Fruit fly (Drosophila melanogaster) whole organism, embryonic: ENCODE results near the gene Fcp3C.

Experiments
- B-H2 ChIP-seq: fragments of 200-800 bp; sonication (Bioruptor generic); optimal IDR thresholded peaks from 2 replicates; lab custom pipeline; 2018; ENCODE audit warnings: missing biosample characterization, mild to moderate bottlenecking, missing genetic modification characterization
- CG10267 ChIP-seq: fragments of 200-800 bp; sonication (Bioruptor generic); optimal IDR thresholded peaks from 2 replicates; lab custom pipeline; 2018; ENCODE audit warnings: missing biosample characterization, mild to moderate bottlenecking, missing genetic modification characterization, moderate library complexity
- CG1602 ChIP-seq: fragments of 200-800 bp; sonication (Bioruptor generic); optimal IDR thresholded peaks from 3 replicates; lab custom pipeline; 2016; ENCODE audit warnings: missing biosample characterization, missing genetic modification characterization
- CG17186 ChIP-seq: fragments of 200-800 bp; sonication (Bioruptor generic); optimal IDR thresholded peaks from 3 replicates; lab custom pipeline; 2017; ENCODE audit warnings: missing biosample characterization, missing genetic modification reagents, missing genetic modification characterization
- CG17328 ChIP-seq: fragments of 200-800 bp; sonication (Bioruptor generic); IDR thresholded peaks from 2 replicates; pipeline ENCODE4 v1.3.6; 2022; ENCODE audit warnings: missing biosample characterization, missing genetic modification characterization
- CG18764 ChIP-seq: fragments of 200-800 bp; sonication (Bioruptor generic); optimal IDR thresholded peaks from 3 replicates; lab custom pipeline; 2016; ENCODE audit warnings: missing biosample characterization, missing genetic modification characterization
- CG30431 ChIP-seq: fragments of 200-800 bp; sonication (Bioruptor generic); optimal IDR thresholded peaks from 2 replicates; lab custom pipeline; 2017; ENCODE audit warnings: missing biosample characterization, missing genetic modification characterization
- CG3065 ChIP-seq: fragments of 200-800 bp; sonication (Bioruptor generic); optimal IDR thresholded peaks from 2 replicates; lab custom pipeline; 2016; ENCODE audit warnings: missing biosample characterization, missing genetic modification characterization
- CG33557 ChIP-seq: fragments of 200-800 bp; sonication (Bioruptor generic); optimal IDR thresholded peaks from 2 replicates; lab custom pipeline; 2019; ENCODE audit warnings: missing biosample characterization, mild to moderate bottlenecking, missing genetic modification characterization, moderate library complexity
- CG4404 ChIP-seq: fragments of 200-800 bp; sonication (Bioruptor generic); IDR thresholded peaks from 2 replicates; pipeline ENCODE4 v1.3.6; 2022; ENCODE audit warnings: missing biosample characterization, missing genetic modification characterization
- CG4424 ChIP-seq: fragments of 200-800 bp; sonication (Bioruptor generic); optimal IDR thresholded peaks from 3 replicates; lab custom pipeline; 2016; ENCODE audit warnings: missing biosample characterization, missing genetic modification characterization
- CG7372 ChIP-seq: fragments of 200-800 bp; sonication (Bioruptor generic); IDR thresholded peaks from 2 replicates; pipeline ENCODE4 v1.3.6; 2022; ENCODE audit warnings: missing biosample characterization, missing genetic modification characterization
- CG7556 ChIP-seq: fragments of 200-800 bp; sonication (Bioruptor generic); optimal IDR thresholded peaks from 2 replicates; lab custom pipeline; 2017; ENCODE audit warnings: missing biosample characterization, mild to moderate bottlenecking, missing genetic modification characterization
- CG8281 ChIP-seq: fragments of 200-800 bp; sonication (Bioruptor generic); optimal IDR thresholded peaks from 2 replicates; lab custom pipeline; 2018; ENCODE audit warnings: missing biosample characterization, mild to moderate bottlenecking, missing genetic modification characterization, moderate library complexity
- CTCF ChIP-seq: fragments of 200-800 bp; sonication (Bioruptor generic); optimal IDR thresholded peaks from 2 replicates; lab custom pipeline; 2017; ENCODE audit warnings: missing biosample characterization, mild to moderate bottlenecking, missing genetic modification characterization, moderate library complexity
- CkIIα-i1 ChIP-seq: fragments of 200-800 bp; sonication (Bioruptor generic); IDR thresholded peaks from 2 replicates; pipeline ENCODE4 v1.3.6; 2022; ENCODE audit warnings: missing biosample characterization, missing genetic modification characterization
- D ChIP-seq, 2 experiments: fragments of 200-800 bp in 1 of 2; fragments of >200 bp in 1 of 2; sonication (Bioruptor generic) in 1 of 2; optimal IDR thresholded peaks; 2 replicates in 1 of 2; 3 replicates in 1 of 2; lab custom pipeline; 2017; ENCODE audit warnings: mild to moderate bottlenecking in 1 of 2, missing biosample characterization in 1 of 2, missing genetic modification characterization in 1 of 2, missing genetic modification reagents in 1 of 2
- Dfd ChIP-seq, 2 experiments: fragments of >200 bp; optimal IDR thresholded peaks; 2 replicates each; lab custom pipeline; 2017; ENCODE audit warnings: missing biosample characterization in 2 of 2, missing genetic modification characterization in 2 of 2
- Doc3 ChIP-seq: fragments of 200-800 bp; sonication (Bioruptor generic); IDR thresholded peaks from 3 replicates; pipeline ENCODE4 v1.3.6; 2022; ENCODE audit warnings: missing biosample characterization, missing genetic modification characterization; ENCODE audit not compliant: partially characterized antibody
- Dref ChIP-seq: fragments of 200-800 bp; sonication (Bioruptor generic); IDR thresholded peaks from 2 replicates; pipeline ENCODE4 v1.3.6; 2022; ENCODE audit warnings: missing biosample characterization, missing genetic modification characterization
- HLH3B ChIP-seq: fragments of 200-800 bp; sonication (Bioruptor generic); IDR thresholded peaks from 2 replicates; pipeline ENCODE4 v1.3.6; 2022; ENCODE audit warnings: missing biosample characterization, missing genetic modification characterization
- HLH54F ChIP-seq: fragments of 200-800 bp; sonication (Bioruptor generic); optimal IDR thresholded peaks from 3 replicates; lab custom pipeline; 2016; ENCODE audit warnings: missing biosample characterization, missing genetic modification characterization
- Nf-YC ChIP-seq: fragments of 200-800 bp; optimal IDR thresholded peaks from 3 replicates; lab custom pipeline; 2019; ENCODE audit warnings: missing biosample characterization, mild to moderate bottlenecking, missing genetic modification characterization, moderate library complexity
- Ravus ChIP-seq: fragments of 200-800 bp; sonication (Bioruptor generic); IDR thresholded peaks from 2 replicates; pipeline ENCODE4 v1.3.6; 2022; ENCODE audit warnings: missing biosample characterization, missing genetic modification characterization
- Scr ChIP-seq: fragments of 200-800 bp; sonication (Bioruptor generic); IDR thresholded peaks from 2 replicates; pipeline ENCODE4 v1.3.6; 2022; ENCODE audit warnings: missing biosample characterization, missing genetic modification characterization; ENCODE audit not compliant: partially characterized antibody
- Side ChIP-seq: fragments of 200-800 bp; sonication (Bioruptor generic); optimal IDR thresholded peaks from 2 replicates; lab custom pipeline; 2016; ENCODE audit warnings: missing biosample characterization, missing genetic modification characterization
- Ssrp ChIP-seq: fragments of 200-800 bp; sonication (Bioruptor generic); optimal IDR thresholded peaks from 2 replicates; lab custom pipeline; 2018; ENCODE audit warnings: missing biosample characterization, mild to moderate bottlenecking, missing genetic modification characterization, moderate library complexity
- ac ChIP-seq: fragments of 200-800 bp; sonication (Bioruptor generic); optimal IDR thresholded peaks from 3 replicates; lab custom pipeline; 2017; ENCODE audit warnings: missing biosample characterization, mild to moderate bottlenecking, missing genetic modification characterization
- ara ChIP-seq: fragments of 200-800 bp; sonication (Bioruptor generic); IDR thresholded peaks from 2 replicates; pipeline ENCODE4 v1.3.6; 2022; ENCODE audit warnings: missing biosample characterization, missing genetic modification characterization
- br ChIP-seq: fragments of >200 bp; optimal IDR thresholded peaks from 2 replicates; lab custom pipeline; 2017
- btn ChIP-seq: fragments of 200-800 bp; sonication (Bioruptor generic); optimal IDR thresholded peaks from 2 replicates; lab custom pipeline; 2016; ENCODE audit warnings: missing biosample characterization, missing genetic modification characterization
- cato ChIP-seq: fragments of 200-800 bp; sonication (Bioruptor generic); optimal IDR thresholded peaks from 2 replicates; lab custom pipeline; 2016; ENCODE audit warnings: missing biosample characterization, missing genetic modification characterization, borderline replicate concordance
- caup ChIP-seq: fragments of 200-800 bp; sonication (Bioruptor generic); optimal IDR thresholded peaks from 3 replicates; lab custom pipeline; 2017; ENCODE audit warnings: missing biosample characterization, mild to moderate bottlenecking, missing genetic modification characterization, moderate library complexity; ENCODE audit not compliant: severe bottlenecking
- chm ChIP-seq: fragments of 200-800 bp; sonication (Bioruptor generic); IDR thresholded peaks from 2 replicates; pipeline ENCODE4 v1.3.6; 2022; ENCODE audit warnings: missing biosample characterization, missing genetic modification characterization
- da ChIP-seq: fragments of 200-800 bp; sonication (Bioruptor generic); optimal IDR thresholded peaks from 2 replicates; lab custom pipeline; 2016; ENCODE audit warnings: missing biosample characterization, missing genetic modification characterization
- dmrt11E ChIP-seq: fragments of 200-800 bp; sonication (Bioruptor generic); optimal IDR thresholded peaks from 3 replicates; lab custom pipeline; 2018; ENCODE audit warnings: missing biosample characterization, mild to moderate bottlenecking, missing genetic modification characterization, moderate library complexity
- fd3F ChIP-seq: fragments of 200-800 bp; sonication (Bioruptor generic); optimal IDR thresholded peaks from 2 replicates; lab custom pipeline; 2018; ENCODE audit warnings: missing biosample characterization, mild to moderate bottlenecking, missing genetic modification characterization, moderate library complexity
- fu2 ChIP-seq: fragments of 200-800 bp; sonication (Bioruptor generic); optimal IDR thresholded peaks from 2 replicates; lab custom pipeline; 2016; ENCODE audit warnings: missing biosample characterization, missing genetic modification characterization
- h ChIP-seq: fragments of >200 bp; optimal IDR thresholded peaks from 2 replicates; lab custom pipeline; 2017
- ham ChIP-seq: fragments of 200-800 bp; sonication (Bioruptor generic); IDR thresholded peaks from 2 replicates; pipeline ENCODE4 v1.3.6; 2022; ENCODE audit warnings: missing biosample characterization, missing genetic modification characterization
- kni ChIP-seq: fragments of 200-800 bp; sonication (Bioruptor generic); optimal IDR thresholded peaks from 3 replicates; lab custom pipeline; 2017; ENCODE audit warnings: mild to moderate bottlenecking, missing biosample characterization, missing genetic modification reagents, missing genetic modification characterization
- lab ChIP-seq: fragments of 200-800 bp; sonication (Bioruptor generic); optimal IDR thresholded peaks from 3 replicates; lab custom pipeline; 2017; ENCODE audit warnings: missing biosample characterization, missing genetic modification characterization, mild to moderate bottlenecking, moderate library complexity, missing genetic modification reagents
- mirr ChIP-seq: fragments of 200-800 bp; sonication (Bioruptor generic); optimal IDR thresholded peaks from 3 replicates; lab custom pipeline; 2018; ENCODE audit warnings: missing biosample characterization, mild to moderate bottlenecking, missing genetic modification characterization
- sc ChIP-seq, 3 experiments: fragments of >200 bp in 2 of 3; fragments of 200-800 bp in 1 of 3; sonication (Bioruptor generic) in 1 of 3; optimal IDR thresholded peaks; 2 replicates in 2 of 3; 3 replicates in 1 of 3; lab custom pipeline; 2017; ENCODE audit warnings: mild to moderate bottlenecking in 1 of 3, missing biosample characterization in 1 of 3, missing genetic modification characterization in 1 of 3, missing genetic modification reagents in 1 of 3
- scrt ChIP-seq: fragments of 200-800 bp; sonication (Bioruptor generic); optimal IDR thresholded peaks from 2 replicates; lab custom pipeline; 2018; ENCODE audit warnings: missing biosample characterization, mild to moderate bottlenecking, missing genetic modification characterization, moderate library complexity
- sens ChIP-seq: fragments of 200-800 bp; sonication (Bioruptor generic); peaks from one replicate; lab custom pipeline; 2016; ENCODE audit warnings: missing biosample characterization, missing genetic modification characterization
- sens-2 ChIP-seq: fragments of 200-800 bp; sonication (Bioruptor generic); IDR thresholded peaks from 2 replicates; pipeline ENCODE4 v1.3.6; 2022; ENCODE audit warnings: missing biosample characterization, missing genetic modification characterization
- so ChIP-seq: fragments of 200-800 bp; sonication (Bioruptor generic); IDR thresholded peaks from 3 replicates; pipeline ENCODE4 v1.3.6; 2022; ENCODE audit warnings: missing biosample characterization, missing genetic modification characterization
- sr ChIP-seq: fragments of 200-800 bp; sonication (Bioruptor generic); IDR thresholded peaks from 3 replicates; pipeline ENCODE4 v1.3.6; 2022; ENCODE audit warnings: missing biosample characterization, missing genetic modification characterization
- stc ChIP-seq: fragments of 200-800 bp; sonication (Bioruptor generic); IDR thresholded peaks from 2 replicates; pipeline ENCODE4 v1.3.6; 2022; ENCODE audit warnings: missing biosample characterization, missing genetic modification characterization
- zen2 ChIP-seq: fragments of 200-800 bp; sonication (Bioruptor generic); IDR thresholded peaks from 3 replicates; pipeline ENCODE4 v1.3.6; 2022; ENCODE audit warnings: missing biosample characterization, missing genetic modification characterization; ENCODE audit not compliant: partially characterized antibody

The Fcp3C gene

dm6 chrX:3188419-3188818 is 14.1 kb upstream of the Fcp3C start (continued):
- no peak for TF ChIP-seq CTCF (GFP tag; lab: Kevin White, UChicago)
- peak; percentile 62 for TF ChIP-seq CG33557 (GFP tag; lab: Kevin White, UChicago)
- no peak for TF ChIP-seq D (optimal IDR thresholded peaks at IDR 0.05; lab: Kevin White, UChicago)
- peak; percentile 43 for TF ChIP-seq D (GFP tag; optimal IDR thresholded peaks at IDR 0.05; lab: Kevin White, UChicago)
- TF ChIP-seq fd3F (GFP tag; lab: Kevin White, UChicago), result peak; percentile 19
- no peak for TF ChIP-seq CG3065
- TF ChIP-seq Side (GFP tag; lab: Kevin White, UChicago), result peak; percentile 52
- TF ChIP-seq Dfd (GFP tag; optimal IDR thresholded peaks at IDR 0.05; lab: Kevin White, UChicago), result no peak
- no peak for TF ChIP-seq dmrt11E (tag; lab: Kevin White, UChicago)
- TF ChIP-seq CG18764 (GFP tag; lab: Kevin White, UChicago), result peak; percentile 39
- TF ChIP-seq Ssrp (tag; lab: Kevin White, UChicago), result no peak
- TF ChIP-seq br (lab: Kevin White, UChicago), result no peak
- TF ChIP-seq lab (GFP tag; lab: Kevin White, UChicago), result peak; percentile 76
- TF ChIP-seq so (GFP tag; lab: Robert Waterston, UW), result peak; percentile 64; the same call in 1 of the 3 replicates
- TF ChIP-seq ham, result no peak
- TF ChIP-seq caup (GFP tag; lab: Kevin White, UChicago), result peak; percentile 70
- TF ChIP-seq zen2 (GFP tag; lab: Robert Waterston, UW), result no peak
- no peak for TF ChIP-seq h (lab: Kevin White, UChicago)
- no peak for TF ChIP-seq CG4424 (GFP tag; lab: Kevin White, UChicago)
- no peak; the same call in 1 of the 2 replicates for TF ChIP-seq HLH3B (GFP tag; lab: Robert Waterston, UW)
- no peak for TF ChIP-seq CG4404
- peak; percentile 59; the same call in 1 of the 2 replicates for TF ChIP-seq ara (GFP tag; lab: Robert Waterston, UW)
- no peak for TF ChIP-seq btn (GFP tag; lab: Kevin White, UChicago)
- TF ChIP-seq cato (GFP tag; lab: Kevin White, UChicago), result no peak
- no peak for TF ChIP-seq Doc3 (GFP tag; lab: Robert Waterston, UW)
- TF ChIP-seq CG1602, result no peak
- no peak for TF ChIP-seq Dref (GFP tag; lab: Robert Waterston, UW)
- TF ChIP-seq Scr (GFP tag; lab: Robert Waterston, UW), result no peak
- TF ChIP-seq kni, result peak; percentile 34
- no peak for TF ChIP-seq CG30431 (GFP tag; lab: Kevin White, UChicago)
- peak; percentile 16 for TF ChIP-seq CG7556 (GFP tag; lab: Kevin White, UChicago)
- peak; percentile 60 for TF ChIP-seq mirr (GFP tag; lab: Kevin White, UChicago)
- no peak for TF ChIP-seq CG7372 (GFP tag; lab: Robert Waterston, UW)
- peak; percentile 23; the same call in 1 of the 2 replicates for TF ChIP-seq sens-2 (GFP tag; lab: Robert Waterston, UW)
- no peak for TF ChIP-seq ac
- TF ChIP-seq Nf-YC, result no peak
- no peak for TF ChIP-seq fu2
- peak; percentile 5 for TF ChIP-seq scrt (GFP tag; lab: Kevin White, UChicago)
- no peak for TF ChIP-seq CG17186 (GFP tag; lab: Kevin White, UChicago)
- peak; percentile 1 for TF ChIP-seq HLH54F (GFP tag; lab: Kevin White, UChicago)
- TF ChIP-seq CG8281 (tag; lab: Kevin White, UChicago), result peak; percentile 26
- peak; percentile 40 for TF ChIP-seq B-H2 (GFP tag; lab: Kevin White, UChicago)
- no peak for TF ChIP-seq sc (optimal IDR thresholded peaks at IDR 0.05; lab: Kevin White, UChicago)
- TF ChIP-seq sc (GFP tag; optimal IDR thresholded peaks at IDR 0.05; lab: Kevin White, UChicago), result no peak
- no peak for TF ChIP-seq chm
- peak; percentile 89 for TF ChIP-seq sens
- 0 out of 3 replicates have a peak, but pooled peaks have one; percentile 34 for TF ChIP-seq sr (GFP tag; lab: Robert Waterston, UW)
- no peak; the same call in 1 of the 2 replicates for TF ChIP-seq stc
- TF ChIP-seq da (GFP tag; lab: Kevin White, UChicago), result no peak
- no peak for TF ChIP-seq CkIIα-i1 (GFP tag; lab: Robert Waterston, UW)
- no peak for TF ChIP-seq Ravus (GFP tag; lab: Robert Waterston, UW)
- no peak for TF ChIP-seq CG17328 (GFP tag; lab: Robert Waterston, UW)
- peak; percentile 10 for TF ChIP-seq CG10267
